Fruit fly (Drosophila melanogaster) whole organism, embryonic: ENCODE data around the gene CG34409.

Experiments used
- ATbp ChIP-seq: fragments of 200-800 bp; sonication (Bioruptor generic); optimal IDR thresholded peaks from 2 replicates; lab custom pipeline; 2017; ENCODE audit warnings: missing biosample characterization, mild to moderate bottlenecking, missing genetic modification characterization, missing genetic modification reagents
- Asciz ChIP-seq: fragments of 200-800 bp; sonication (Bioruptor generic); optimal IDR thresholded peaks from 2 replicates; lab custom pipeline; 2017; ENCODE audit warnings: missing biosample characterization, mild to moderate bottlenecking, missing genetic modification characterization, missing genetic modification reagents
- Atf3 ChIP-seq: fragments of 200-800 bp; sonication (Bioruptor generic); optimal IDR thresholded peaks from 3 replicates; lab custom pipeline; 2016; ENCODE audit warnings: missing biosample characterization, missing genetic modification characterization
- Atf6 ChIP-seq: fragments of 200-800 bp; sonication (Bioruptor generic); IDR thresholded peaks from 2 replicates; pipeline ENCODE4 v1.3.6; 2022; ENCODE audit warnings: missing biosample characterization, missing genetic modification characterization
- BEAF-32 ChIP-seq: fragments of 200-800 bp; sonication (Bioruptor generic); optimal IDR thresholded peaks from 3 replicates; lab custom pipeline; 2017; ENCODE audit warnings: missing biosample characterization, missing genetic modification characterization, mild to moderate bottlenecking, moderate library complexity, missing genetic modification reagents
- Bgb ChIP-seq: fragments of 200-800 bp; sonication (Bioruptor generic); IDR thresholded peaks from 2 replicates; pipeline ENCODE4 v1.3.6; 2022; ENCODE audit warnings: missing biosample characterization, missing genetic modification characterization; ENCODE audit not compliant: partially characterized antibody
- CG11085 ChIP-seq: fragments of 200-800 bp; sonication (Bioruptor generic); IDR thresholded peaks from 2 replicates; pipeline ENCODE4 v1.3.6; 2022; ENCODE audit warnings: missing biosample characterization, missing genetic modification characterization
- CG12299 ChIP-seq: fragments of 200-800 bp; sonication (Bioruptor generic); optimal IDR thresholded peaks from 2 replicates; lab custom pipeline; 2018; ENCODE audit warnings: missing biosample characterization, mild to moderate bottlenecking, missing genetic modification characterization
- CG13287 ChIP-seq: fragments of 200-800 bp; sonication (Bioruptor generic); IDR thresholded peaks from 2 replicates; pipeline ENCODE4 v1.3.6; 2022; ENCODE audit warnings: missing biosample characterization, missing genetic modification characterization; ENCODE audit not compliant: partially characterized antibody
- CG15514 ChIP-seq: fragments of 200-800 bp; sonication (Bioruptor generic); optimal IDR thresholded peaks from 3 replicates; lab custom pipeline; 2017; ENCODE audit warnings: missing biosample characterization, missing genetic modification characterization, mild to moderate bottlenecking, moderate library complexity, missing genetic modification reagents
- CG1603 ChIP-seq: fragments of 200-800 bp; sonication (Bioruptor generic); optimal IDR thresholded peaks from 2 replicates; lab custom pipeline; 2019; ENCODE audit warnings: missing biosample characterization, mild to moderate bottlenecking, missing genetic modification characterization, moderate library complexity
- CG17612 ChIP-seq: fragments of 200-800 bp; sonication (Bioruptor generic); IDR thresholded peaks from 2 replicates; pipeline ENCODE4 v1.3.6; 2022; ENCODE audit warnings: missing biosample characterization, missing genetic modification characterization
- CG18476 ChIP-seq: fragments of 200-800 bp; sonication (Bioruptor generic); optimal IDR thresholded peaks from 2 replicates; lab custom pipeline; 2016; ENCODE audit warnings: missing biosample characterization, mild to moderate bottlenecking, missing genetic modification characterization
- CG32767 ChIP-seq: fragments of 200-800 bp; sonication (Bioruptor generic); IDR thresholded peaks from 2 replicates; pipeline ENCODE4 v1.3.6; 2022; ENCODE audit warnings: missing biosample characterization, missing genetic modification characterization
- CG4328 ChIP-seq: fragments of 200-800 bp; sonication (Bioruptor generic); optimal IDR thresholded peaks from 3 replicates; lab custom pipeline; 2017; ENCODE audit warnings: missing biosample characterization, missing genetic modification reagents, missing genetic modification characterization
- CG4424 ChIP-seq: fragments of 200-800 bp; sonication (Bioruptor generic); optimal IDR thresholded peaks from 3 replicates; lab custom pipeline; 2016; ENCODE audit warnings: missing biosample characterization, missing genetic modification characterization
- CG8359 ChIP-seq: fragments of 200-800 bp; sonication (Bioruptor generic); optimal IDR thresholded peaks from 2 replicates; lab custom pipeline; 2017; ENCODE audit warnings: missing biosample characterization, mild to moderate bottlenecking, missing genetic modification characterization, borderline replicate concordance
- Dp ChIP-seq: fragments of 200-800 bp; sonication (Bioruptor generic); optimal IDR thresholded peaks from 2 replicates; lab custom pipeline; 2018; ENCODE audit warnings: missing biosample characterization, mild to moderate bottlenecking, missing genetic modification characterization, moderate library complexity
- Fer3 ChIP-seq: fragments of 200-800 bp; sonication (Bioruptor generic); optimal IDR thresholded peaks from 2 replicates; lab custom pipeline; 2018; ENCODE audit warnings: missing biosample characterization, mild to moderate bottlenecking, missing genetic modification characterization, moderate library complexity
- Gsc ChIP-seq: fragments of 200-800 bp; sonication (Bioruptor generic); IDR thresholded peaks from 2 replicates; pipeline ENCODE4 v1.3.6; 2022; ENCODE audit warnings: missing biosample characterization, missing genetic modification characterization
- Gug ChIP-seq: fragments of 200-800 bp; sonication (Bioruptor generic); IDR thresholded peaks from 4 replicates; pipeline ENCODE4 v1.3.6; 2022; ENCODE audit warnings: missing biosample characterization, missing genetic modification characterization
- Hand ChIP-seq: fragments of 200-800 bp; sonication (Bioruptor generic); optimal IDR thresholded peaks from 2 replicates; lab custom pipeline; 2017; ENCODE audit warnings: mild to moderate bottlenecking, missing biosample characterization, missing genetic modification reagents, missing genetic modification characterization
- HmgD ChIP-seq: fragments of 200-800 bp; sonication (Bioruptor generic); optimal IDR thresholded peaks from 3 replicates; lab custom pipeline; 2016; ENCODE audit warnings: missing biosample characterization, missing genetic modification characterization
- MBD-R2 ChIP-seq: fragments of 200-800 bp; sonication (Bioruptor generic); IDR thresholded peaks from 2 replicates; pipeline ENCODE4 v1.3.6; 2022; ENCODE audit warnings: missing biosample characterization, missing genetic modification characterization
- NC2β ChIP-seq: fragments of 200-800 bp; sonication (Bioruptor generic); optimal IDR thresholded peaks from 2 replicates; lab custom pipeline; 2016; ENCODE audit warnings: missing biosample characterization, missing genetic modification characterization
- Scr ChIP-seq: fragments of 200-800 bp; sonication (Bioruptor generic); IDR thresholded peaks from 2 replicates; pipeline ENCODE4 v1.3.6; 2022; ENCODE audit warnings: missing biosample characterization, missing genetic modification characterization; ENCODE audit not compliant: partially characterized antibody
- Sin3A ChIP-seq: fragments of >200 bp; optimal IDR thresholded peaks from 2 replicates; lab custom pipeline; 2018
- Sry-δ ChIP-seq: fragments of 200-800 bp; sonication (Bioruptor generic); optimal IDR thresholded peaks from 2 replicates; lab custom pipeline; 2016; ENCODE audit warnings: missing biosample characterization, missing genetic modification characterization
- amos ChIP-seq: fragments of 200-800 bp; sonication (Bioruptor generic); IDR thresholded peaks from 2 replicates; pipeline ENCODE4 v1.3.6; 2022; ENCODE audit warnings: missing biosample characterization, missing genetic modification characterization; ENCODE audit not compliant: partially characterized antibody
- bsh ChIP-seq, 2 experiments: fragments of 200-800 bp; sonication (Bioruptor generic); optimal IDR thresholded peaks; 2 replicates each; lab custom pipeline; 2017 to 2018; ENCODE audit warnings: mild to moderate bottlenecking in 2 of 2, missing biosample characterization in 2 of 2, missing genetic modification characterization in 2 of 2, moderate library complexity in 1 of 2
- caup ChIP-seq: fragments of 200-800 bp; sonication (Bioruptor generic); optimal IDR thresholded peaks from 3 replicates; lab custom pipeline; 2017; ENCODE audit warnings: missing biosample characterization, mild to moderate bottlenecking, missing genetic modification characterization, moderate library complexity; ENCODE audit not compliant: severe bottlenecking
- ci ChIP-seq: fragments of 200-800 bp; sonication (Bioruptor generic); IDR thresholded peaks from 3 replicates; pipeline ENCODE4 v1.3.6; 2022; ENCODE audit warnings: missing biosample characterization, missing genetic modification characterization
- eyg ChIP-seq: fragments of 200-800 bp; sonication (Bioruptor generic); optimal IDR thresholded peaks from 3 replicates; lab custom pipeline; 2016; ENCODE audit warnings: missing biosample characterization, missing genetic modification characterization
- hbn ChIP-seq: fragments of 200-800 bp; sonication (Bioruptor generic); IDR thresholded peaks from 2 replicates; pipeline ENCODE4 v1.3.6; 2022; ENCODE audit warnings: missing biosample characterization, missing genetic modification characterization; ENCODE audit not compliant: partially characterized antibody
- her ChIP-seq: fragments of 200-800 bp; sonication (Bioruptor generic); optimal IDR thresholded peaks from 2 replicates; lab custom pipeline; 2016; ENCODE audit warnings: missing biosample characterization, missing genetic modification characterization
- mld ChIP-seq: fragments of 200-800 bp; sonication (Bioruptor generic); IDR thresholded peaks from 3 replicates; pipeline ENCODE4 v1.3.6; 2022; ENCODE audit warnings: missing biosample characterization, missing genetic modification characterization; ENCODE audit not compliant: partially characterized antibody
- phol ChIP-seq: fragments of 200-800 bp; sonication (Bioruptor generic); optimal IDR thresholded peaks from 3 replicates; lab custom pipeline; 2018; ENCODE audit warnings: missing biosample characterization, mild to moderate bottlenecking, missing genetic modification characterization, moderate library complexity
- repo ChIP-seq: fragments of 200-800 bp; sonication (Bioruptor generic); optimal IDR thresholded peaks from 2 replicates; lab custom pipeline; 2016; ENCODE audit warnings: missing biosample characterization, missing genetic modification characterization
- sens ChIP-seq: fragments of 200-800 bp; sonication (Bioruptor generic); peaks from one replicate; lab custom pipeline; 2016; ENCODE audit warnings: missing biosample characterization, missing genetic modification characterization
- sens-2 ChIP-seq: fragments of 200-800 bp; sonication (Bioruptor generic); IDR thresholded peaks from 2 replicates; pipeline ENCODE4 v1.3.6; 2022; ENCODE audit warnings: missing biosample characterization, missing genetic modification characterization
- sna ChIP-seq: fragments of 200-800 bp; sonication (Bioruptor generic); IDR thresholded peaks from 2 replicates; pipeline ENCODE4 v1.3.6; 2022; ENCODE audit warnings: missing biosample characterization, missing genetic modification characterization; ENCODE audit not compliant: partially characterized antibody
- sqz ChIP-seq: fragments of 200-800 bp; sonication (Bioruptor generic); optimal IDR thresholded peaks from 3 replicates; lab custom pipeline; 2018; ENCODE audit warnings: missing biosample characterization, mild to moderate bottlenecking, missing genetic modification characterization
- stwl ChIP-seq: fragments of 200-800 bp; sonication (Bioruptor generic); optimal IDR thresholded peaks from 3 replicates; lab custom pipeline; 2018; ENCODE audit warnings: missing biosample characterization, mild to moderate bottlenecking, missing genetic modification characterization, moderate library complexity
- tap ChIP-seq: fragments of 200-800 bp; optimal IDR thresholded peaks from 3 replicates; lab custom pipeline; 2019; ENCODE audit warnings: missing biosample characterization, mild to moderate bottlenecking, missing genetic modification characterization, moderate library complexity
- trh ChIP-seq: fragments of 200-800 bp; sonication (Bioruptor generic); optimal IDR thresholded peaks from 2 replicates; lab custom pipeline; 2016; ENCODE audit warnings: missing biosample characterization, missing genetic modification characterization
- tup ChIP-seq: fragments of 200-800 bp; sonication (Bioruptor generic); optimal IDR thresholded peaks from 2 replicates; lab custom pipeline; 2016; ENCODE audit warnings: missing biosample characterization, mild to moderate bottlenecking, missing genetic modification characterization, moderate library complexity
- unc-4 ChIP-seq: fragments of 200-800 bp; sonication (Bioruptor generic); IDR thresholded peaks from 2 replicates; pipeline ENCODE4 v1.3.6; 2022; ENCODE audit warnings: missing biosample characterization, missing genetic modification characterization; ENCODE audit not compliant: partially characterized antibody
- unpg ChIP-seq: fragments of 200-800 bp; sonication (Bioruptor generic); optimal IDR thresholded peaks from 3 replicates; lab custom pipeline; 2018; ENCODE audit warnings: missing biosample characterization, mild to moderate bottlenecking, missing genetic modification characterization, moderate library complexity
- zfh1 ChIP-seq: fragments of 200-800 bp; sonication (Bioruptor generic); IDR thresholded peaks from 3 replicates; pipeline ENCODE4 v1.3.6; 2022; ENCODE audit warnings: missing biosample characterization, missing genetic modification characterization
- zfh2 ChIP-seq: fragments of 200-800 bp; sonication (Bioruptor generic); optimal IDR thresholded peaks from 2 replicates; lab custom pipeline; 2016; ENCODE audit warnings: missing biosample characterization, missing genetic modification characterization

Gene CG34409

DNA sequence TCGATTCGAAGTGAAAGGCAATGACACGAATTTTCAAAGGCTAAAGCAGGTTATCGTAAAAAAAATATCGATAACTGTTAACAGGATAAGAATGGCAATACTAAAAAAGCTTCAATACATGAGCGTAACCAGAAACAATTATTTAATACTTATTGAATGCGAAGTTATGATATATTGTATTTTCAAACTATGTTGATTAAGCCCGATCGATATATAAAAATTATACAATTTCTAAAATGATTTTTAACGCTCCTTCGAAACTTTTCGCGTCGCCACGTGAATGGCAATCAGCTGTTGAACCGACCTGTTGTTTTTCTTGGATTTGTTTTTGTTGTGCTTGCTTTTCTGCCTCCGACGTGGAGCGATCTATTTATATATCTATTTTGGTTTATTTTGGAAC is 10.0 kb upstream of the CG34409 start, which contains the start of the genes Alg12 and Rpt3R (continued):
- TF ChIP-seq Dp (GFP tag; lab: Kevin White, UChicago), result peak; percentile 62
- TF ChIP-seq CG12299, result no peak
- no peak for TF ChIP-seq CG1603 (tag; lab: Kevin White, UChicago)
- TF ChIP-seq CG11085 (GFP tag; lab: Robert Waterston, UW), result no peak
- no peak for TF ChIP-seq caup
- no peak for TF ChIP-seq NC2β (GFP tag; lab: Kevin White, UChicago)
- TF ChIP-seq Bgb (GFP tag; lab: Robert Waterston, UW), result peak; percentile 35; the same call in 1 of the 2 replicates
- no peak for TF ChIP-seq tap (tag; lab: Kevin White, UChicago)
- TF ChIP-seq Gsc (GFP tag; lab: Robert Waterston, UW), result no peak
- no peak for TF ChIP-seq Hand (GFP tag; lab: Kevin White, UChicago)
- TF ChIP-seq BEAF-32 (GFP tag; lab: Kevin White, UChicago), result peak; percentile 62
- TF ChIP-seq Sry-δ (GFP tag; lab: Kevin White, UChicago), result peak; percentile 40
- TF ChIP-seq CG18476 (GFP tag; lab: Kevin White, UChicago), result no peak
- TF ChIP-seq phol (tag; lab: Kevin White, UChicago), result peak; percentile 15
- no peak for TF ChIP-seq Atf6 (GFP tag; lab: Robert Waterston, UW)
- TF ChIP-seq tup (GFP tag; lab: Kevin White, UChicago), result no peak
- TF ChIP-seq sens, result no peak
- peak; percentile 54 for TF ChIP-seq CG15514 (GFP tag; lab: Kevin White, UChicago)
- TF ChIP-seq bsh (GFP tag; optimal IDR thresholded peaks at IDR 0.05; lab: Kevin White, UChicago), result no peak
- TF ChIP-seq CG32767 (GFP tag; lab: Robert Waterston, UW), result no peak
- peak; percentile 72 for TF ChIP-seq MBD-R2 (GFP tag; lab: Robert Waterston, UW)
- peak; percentile 29 for TF ChIP-seq stwl (tag; lab: Kevin White, UChicago)
- no peak for TF ChIP-seq zfh2 (GFP tag; lab: Kevin White, UChicago)
- peak; percentile 41; the same call in 1 of the 2 replicates for TF ChIP-seq amos (GFP tag; lab: Robert Waterston, UW)
- peak; percentile 67 for TF ChIP-seq Scr (GFP tag; lab: Robert Waterston, UW)
- no peak for TF ChIP-seq zfh1 (GFP tag; lab: Robert Waterston, UW)
- TF ChIP-seq Asciz (GFP tag; lab: Kevin White, UChicago), result no peak
- TF ChIP-seq ATbp (GFP tag; lab: Kevin White, UChicago), result no peak
- no peak for TF ChIP-seq Fer3 (tag; lab: Kevin White, UChicago)
- TF ChIP-seq CG13287 (GFP tag; lab: Robert Waterston, UW), result peak; percentile 77
- no peak for TF ChIP-seq CG8359 (GFP tag; lab: Kevin White, UChicago)
- no peak for TF ChIP-seq sens-2 (GFP tag; lab: Robert Waterston, UW)
- no peak for TF ChIP-seq mld (GFP tag; lab: Robert Waterston, UW)
- TF ChIP-seq HmgD (GFP tag; lab: Kevin White, UChicago), result no peak
- no peak for TF ChIP-seq her (GFP tag; lab: Kevin White, UChicago)
- TF ChIP-seq sna (GFP tag; lab: Robert Waterston, UW), result peak; percentile 54; the same call in 1 of the 2 replicates
- no peak for TF ChIP-seq eyg (GFP tag; lab: Kevin White, UChicago)
- TF ChIP-seq ci (GFP tag; lab: Robert Waterston, UW), result no peak
- no peak for TF ChIP-seq unpg (GFP tag; lab: Kevin White, UChicago)
- TF ChIP-seq CG4424, result no peak
- TF ChIP-seq Gug (GFP tag; lab: Robert Waterston, UW), result no peak
- TF ChIP-seq Sin3A (lab: Kevin White, UChicago), result peak; percentile 22
- peak; percentile 62 for TF ChIP-seq unc-4 (GFP tag; lab: Robert Waterston, UW)
- TF ChIP-seq CG4328, result no peak
- TF ChIP-seq Atf3 (GFP tag; lab: Kevin White, UChicago), result no peak
- no peak for TF ChIP-seq repo
- no peak for TF ChIP-seq sqz (GFP tag; lab: Kevin White, UChicago)
- peak; percentile 62; the same call in 1 of the 2 replicates for TF ChIP-seq hbn (GFP tag; lab: Robert Waterston, UW)
- TF ChIP-seq CG17612, result no peak
- no peak for TF ChIP-seq trh
